Worm (Caenorhabditis elegans) whole organism, L3 larva: ENCODE data around the gene chpf-1.

Source experiments
- ZK546.5 ChIP-seq: sonication (generic microtip); optimal IDR thresholded peaks from 2 replicates; lab custom pipeline; 2017; ENCODE audit warnings: missing biosample characterization, missing genetic modification characterization
- aly-2 ChIP-seq: fragments of 150-350 bp; optimal IDR thresholded peaks from 2 replicates; lab custom pipeline; 2014; ENCODE audit warnings: missing biosample characterization, missing genetic modification characterization
- ama-1 ChIP-seq: fragments of 150-350 bp; optimal IDR thresholded peaks from 2 replicates; lab custom pipeline; 2018
- ceh-16 ChIP-seq: sonication (generic microtip); optimal IDR thresholded peaks from 2 replicates; lab custom pipeline; 2017; ENCODE audit warnings: missing biosample characterization, missing genetic modification characterization
- ceh-28 ChIP-seq: fragments of 150-350 bp; optimal IDR thresholded peaks from 2 replicates; lab custom pipeline; 2014; ENCODE audit warnings: missing biosample characterization, missing genetic modification reagents, missing genetic modification characterization
- ceh-9 ChIP-seq: sonication (generic microtip); optimal IDR thresholded peaks from 2 replicates; lab custom pipeline; 2018; ENCODE audit warnings: missing biosample characterization, missing genetic modification characterization
- daf-12 ChIP-seq: fragments of 150-350 bp; optimal IDR thresholded peaks from 2 replicates; lab custom pipeline; 2014; ENCODE audit warnings: missing biosample characterization, missing genetic modification reagents, missing genetic modification characterization
- egl-5 ChIP-seq: fragments of 150-350 bp; optimal IDR thresholded peaks from 2 replicates; lab custom pipeline; 2017; ENCODE audit warnings: missing biosample characterization, missing genetic modification reagents, missing genetic modification characterization, inconsistent platforms
- elt-1 ChIP-seq: fragments of 150-350 bp; optimal IDR thresholded peaks from 2 replicates; lab custom pipeline; 2014; ENCODE audit warnings: missing biosample characterization, missing genetic modification characterization
- elt-2 ChIP-seq: sonication (generic microtip); optimal IDR thresholded peaks from 2 replicates; lab custom pipeline; 2016; ENCODE audit warnings: missing genetic modification reagents, mild to moderate bottlenecking, missing genetic modification characterization, missing compliant biosample characterization
- elt-3 ChIP-seq, 3 experiments: fragments of 150-350 bp in 1 of 3; sonication (generic microtip) in 2 of 3; optimal IDR thresholded peaks; 2 replicates in 2 of 3; 4 replicates in 1 of 3; lab custom pipeline; 2014 to 2017; ENCODE audit warnings: missing biosample characterization in 3 of 3, missing genetic modification characterization in 3 of 3
- eor-1 ChIP-seq, 2 experiments: fragments of 150-350 bp; optimal IDR thresholded peaks; 2 replicates each; lab custom pipeline; 2014 to 2018; ENCODE audit warnings: missing biosample characterization in 2 of 2, missing genetic modification characterization in 2 of 2
- fkh-10 ChIP-seq: sonication (generic microtip); optimal IDR thresholded peaks from 2 replicates; lab custom pipeline; 2017; ENCODE audit warnings: missing biosample characterization, missing genetic modification reagents, missing genetic modification characterization
- fkh-2 ChIP-seq: fragments of 150-350 bp; optimal IDR thresholded peaks from 2 replicates; lab custom pipeline; 2014; ENCODE audit warnings: missing biosample characterization, missing genetic modification reagents, missing genetic modification characterization
- hmg-11 ChIP-seq: sonication (generic microtip); optimal IDR thresholded peaks from 2 replicates; lab custom pipeline; 2016; ENCODE audit warnings: missing genetic modification characterization, missing compliant biosample characterization
- jun-1 ChIP-seq: fragments of 150-350 bp; optimal IDR thresholded peaks from 2 replicates; lab custom pipeline; 2014; ENCODE audit warnings: missing biosample characterization, missing genetic modification reagents, missing genetic modification characterization
- lin-15B ChIP-seq: fragments of 150-350 bp; optimal IDR thresholded peaks from 2 replicates; lab custom pipeline; 2014; ENCODE audit warnings: missing biosample characterization, missing genetic modification characterization
- lin-39 ChIP-seq: fragments of 150-350 bp; optimal IDR thresholded peaks from 2 replicates; lab custom pipeline; 2018; ENCODE audit warnings: missing biosample characterization, missing genetic modification reagents, missing genetic modification characterization
- lsy-12 ChIP-seq: sonication (generic microtip); optimal IDR thresholded peaks from 2 replicates; lab custom pipeline; 2016; ENCODE audit warnings: mild to moderate bottlenecking, missing genetic modification characterization, missing compliant biosample characterization
- mdl-1 ChIP-seq: fragments of 150-350 bp; optimal IDR thresholded peaks from 2 replicates; lab custom pipeline; 2014; ENCODE audit warnings: missing biosample characterization, missing genetic modification characterization
- mml-1 ChIP-seq: fragments of 150-350 bp; sonication (generic microtip); optimal IDR thresholded peaks from 3 replicates; lab custom pipeline; 2014; ENCODE audit warnings: missing biosample characterization, missing genetic modification characterization
- nhr-12 ChIP-seq: fragments of 150-350 bp; optimal IDR thresholded peaks from 2 replicates; lab custom pipeline; 2014; ENCODE audit warnings: missing biosample characterization, missing genetic modification characterization
- nhr-23 ChIP-seq: fragments of 150-350 bp; optimal IDR thresholded peaks from 2 replicates; lab custom pipeline; 2014; ENCODE audit warnings: missing biosample characterization, missing genetic modification reagents, missing genetic modification characterization
- nhr-237 ChIP-seq: fragments of 150-350 bp; optimal IDR thresholded peaks from 2 replicates; lab custom pipeline; 2014; ENCODE audit warnings: missing biosample characterization, missing genetic modification characterization
- nhr-28 ChIP-seq: fragments of 150-350 bp; optimal IDR thresholded peaks from 2 replicates; lab custom pipeline; 2014; ENCODE audit warnings: missing biosample characterization, missing genetic modification characterization
- nhr-43 ChIP-seq: sonication (generic microtip); optimal IDR thresholded peaks from 2 replicates; lab custom pipeline; 2016; ENCODE audit warnings: mild to moderate bottlenecking, missing genetic modification characterization, missing compliant biosample characterization; ENCODE audit not compliant: poor library complexity, severe bottlenecking
- nhr-67 ChIP-seq: fragments of 150-350 bp; optimal IDR thresholded peaks from 2 replicates; lab custom pipeline; 2014; ENCODE audit warnings: missing biosample characterization, missing genetic modification characterization
- nhr-76 ChIP-seq: fragments of 150-350 bp; sonication (generic microtip); optimal IDR thresholded peaks from 5 replicates; lab custom pipeline; 2014; ENCODE audit warnings: missing biosample characterization, missing genetic modification characterization
- pha-4 ChIP-seq: fragments of 150-350 bp; optimal IDR thresholded peaks from 2 replicates; lab custom pipeline; 2014; ENCODE audit warnings: missing biosample characterization, missing genetic modification reagents, missing genetic modification characterization
- pqm-1 ChIP-seq: fragments of 150-350 bp; optimal IDR thresholded peaks from 2 replicates; lab custom pipeline; 2017; ENCODE audit warnings: missing biosample characterization, missing genetic modification characterization, inconsistent platforms
- sea-2 ChIP-seq: fragments of 150-350 bp; sonication (generic microtip); optimal IDR thresholded peaks from 4 replicates; lab custom pipeline; 2014; ENCODE audit warnings: missing biosample characterization, missing genetic modification reagents, missing genetic modification characterization
- skn-1 ChIP-seq: fragments of 150-350 bp; optimal IDR thresholded peaks from 2 replicates; lab custom pipeline; 2014; ENCODE audit warnings: missing biosample characterization, missing genetic modification characterization
- snpc-4 ChIP-seq: fragments of 150-350 bp; optimal IDR thresholded peaks from 2 replicates; lab custom pipeline; 2014; ENCODE audit warnings: missing biosample characterization, missing genetic modification characterization
- unc-39 ChIP-seq: sonication (generic microtip); optimal IDR thresholded peaks from 4 replicates; lab custom pipeline; 2017; ENCODE audit warnings: missing biosample characterization, missing genetic modification characterization
- unc-62 ChIP-seq: fragments of 150-350 bp; sonication (generic microtip); optimal IDR thresholded peaks from 4 replicates; lab custom pipeline; 2014; ENCODE audit warnings: missing biosample characterization, missing genetic modification reagents, missing genetic modification characterization
- zag-1 ChIP-seq: fragments of 150-350 bp; optimal IDR thresholded peaks from 2 replicates; lab custom pipeline; 2014; ENCODE audit warnings: missing biosample characterization, missing genetic modification characterization
- ztf-11 ChIP-seq: fragments of 150-350 bp; optimal IDR thresholded peaks from 2 replicates; lab custom pipeline; 2014; ENCODE audit warnings: missing biosample characterization, missing genetic modification characterization
- ztf-4 ChIP-seq: fragments of 150-350 bp; optimal IDR thresholded peaks from 2 replicates; lab custom pipeline; 2014; ENCODE audit warnings: missing biosample characterization, missing genetic modification characterization

Gene chpf-1

DNA sequence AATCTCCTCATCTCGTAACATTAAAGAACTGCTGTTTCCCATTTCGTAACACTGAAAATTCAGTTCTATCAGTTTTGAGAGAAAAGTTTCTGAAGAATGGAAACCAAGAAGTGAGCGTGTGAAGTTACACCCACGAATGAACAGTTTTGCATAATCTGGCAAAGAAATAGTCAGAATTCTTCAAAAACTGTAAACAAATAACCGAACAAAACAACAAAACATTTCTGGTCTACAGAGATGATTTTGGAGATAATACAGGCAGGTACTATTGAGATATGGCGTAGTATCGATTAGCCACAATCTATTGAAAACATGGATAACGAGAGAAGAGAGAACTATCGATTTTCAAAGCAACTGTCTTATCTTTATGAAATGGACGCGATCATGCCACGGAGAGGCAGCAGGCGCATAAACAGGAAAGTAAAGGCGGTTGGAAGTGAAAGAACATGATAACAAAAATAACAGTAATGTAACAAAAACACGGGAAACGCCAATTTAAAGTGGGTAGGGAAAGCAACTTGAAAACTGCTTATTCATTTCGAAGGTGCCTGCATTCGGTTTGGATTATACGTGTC lies at the start of gene chpf-1:
chpf-1 (minus strand) TSS at position 51 of the 575 bp plus-strand sequence.
- peak in 1 of 3 experiments; percentile 14 for TF ChIP-seq elt-3 (tag; optimal IDR thresholded peaks at IDR 0.05; lab: Kevin White, UChicago)
- no peak for TF ChIP-seq nhr-28 (tag; lab: Kevin White, UChicago)
- TF ChIP-seq daf-12 (tag; lab: Kevin White, UChicago), result no peak
- no peak for TF ChIP-seq lsy-12 (tag; lab: Kevin White, UChicago)
- no peak for TF ChIP-seq nhr-12 (tag; lab: Kevin White, UChicago)
- TF ChIP-seq lin-15B, result no peak
- TF ChIP-seq skn-1, result no peak
- no peak for TF ChIP-seq ztf-11 (tag; lab: Kevin White, UChicago)
- no peak for TF ChIP-seq unc-62
- TF ChIP-seq ceh-28, result peak; percentile 86
- peak; percentile 34 for TF ChIP-seq nhr-43 (tag; lab: Kevin White, UChicago)
- TF ChIP-seq pha-4 (tag; lab: Kevin White, UChicago), result no peak
- TF ChIP-seq pqm-1, result peak; percentile 91
- TF ChIP-seq nhr-76 (tag; lab: Kevin White, UChicago), result no peak
- no peak for TF ChIP-seq unc-39 (tag; lab: Kevin White, UChicago)
- TF ChIP-seq ceh-9, result no peak
- TF ChIP-seq snpc-4 (tag; lab: Kevin White, UChicago), result peak; percentile 41
- no peak for TF ChIP-seq sea-2 (GFP tag; lab: Kevin White, UChicago)
- TF ChIP-seq elt-1 (tag; lab: Kevin White, UChicago), result no peak
- no peak for TF ChIP-seq lin-39 (tag; lab: Kevin White, UChicago)
- TF ChIP-seq ceh-16 (tag; lab: Kevin White, UChicago), result no peak
- TF ChIP-seq aly-2 (tag; lab: Kevin White, UChicago), result no peak
- TF ChIP-seq fkh-10, result no peak
- TF ChIP-seq mdl-1 (tag; lab: Kevin White, UChicago), result no peak
- no peak for TF ChIP-seq ztf-4
- TF ChIP-seq nhr-237 (tag; lab: Kevin White, UChicago), result no peak
- TF ChIP-seq nhr-67 (tag; lab: Kevin White, UChicago), result no peak
- peak; percentile 77 for TF ChIP-seq elt-2 (tag; lab: Kevin White, UChicago)
- peak; percentile 42 for TF ChIP-seq nhr-23 (tag; lab: Kevin White, UChicago)
- no peak for TF ChIP-seq ZK546.5 (tag; lab: Kevin White, UChicago)
- TF ChIP-seq fkh-2 (tag; lab: Kevin White, UChicago), result no peak
- TF ChIP-seq, all 47 proteins: peak for 7

DNA sequence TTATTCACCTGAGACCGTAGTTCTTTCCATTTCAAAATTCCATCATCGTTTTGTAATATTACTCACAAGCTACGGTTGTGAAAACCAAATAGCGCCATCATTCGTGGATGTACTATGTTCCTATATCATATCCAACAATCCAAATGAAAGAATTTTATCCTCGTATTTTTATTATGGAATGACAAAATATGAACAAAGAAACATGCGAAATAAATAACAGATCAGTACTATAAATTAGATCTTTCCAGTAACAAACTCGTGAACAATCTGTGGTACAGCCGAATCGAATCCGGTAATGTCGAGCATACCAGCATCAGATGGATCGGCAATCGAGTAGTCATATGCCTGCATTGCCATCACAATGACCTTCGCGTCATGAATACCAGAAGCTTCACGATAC lies 49.4 kb upstream of the chpf-1 start:
- TF ChIP-seq ama-1 (lab: Kevin White, UChicago), result peak; percentile 53
- no peak for TF ChIP-seq unc-39 (tag; lab: Kevin White, UChicago)
- no peak for TF ChIP-seq pqm-1
- TF ChIP-seq jun-1 (tag; lab: Kevin White, UChicago), result no peak
- no peak for TF ChIP-seq mml-1 (tag; lab: Kevin White, UChicago)

DNA sequence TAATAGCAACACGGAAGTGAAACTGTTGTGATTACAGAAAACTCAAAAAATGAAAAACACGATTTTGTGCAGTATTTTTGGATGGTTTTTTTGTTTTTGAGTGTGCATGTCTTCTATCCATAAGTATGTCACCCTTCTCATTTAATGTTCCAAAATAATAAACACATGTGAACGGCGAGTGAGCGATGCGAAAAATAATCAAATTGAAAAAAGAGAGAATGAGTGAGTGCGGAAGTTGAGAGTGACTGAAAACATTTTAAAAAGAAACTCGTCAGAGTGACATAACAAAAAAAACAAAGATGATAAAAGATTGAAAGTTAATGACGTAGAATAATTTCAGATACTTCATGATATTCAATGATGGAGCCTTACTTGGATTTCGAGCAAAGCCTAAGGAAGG lies 46.2 kb upstream of the chpf-1 start:
- TF ChIP-seq ztf-4 (no peak), eor-1 (tag; optimal IDR thresholded peaks at IDR 0.05; lab: Kevin White, UChicago) (no peak), aly-2 (tag; lab: Kevin White, UChicago) (no peak), zag-1 (tag; lab: Kevin White, UChicago) (no peak), nhr-12 (tag; lab: Kevin White, UChicago) (no peak)

DNA sequence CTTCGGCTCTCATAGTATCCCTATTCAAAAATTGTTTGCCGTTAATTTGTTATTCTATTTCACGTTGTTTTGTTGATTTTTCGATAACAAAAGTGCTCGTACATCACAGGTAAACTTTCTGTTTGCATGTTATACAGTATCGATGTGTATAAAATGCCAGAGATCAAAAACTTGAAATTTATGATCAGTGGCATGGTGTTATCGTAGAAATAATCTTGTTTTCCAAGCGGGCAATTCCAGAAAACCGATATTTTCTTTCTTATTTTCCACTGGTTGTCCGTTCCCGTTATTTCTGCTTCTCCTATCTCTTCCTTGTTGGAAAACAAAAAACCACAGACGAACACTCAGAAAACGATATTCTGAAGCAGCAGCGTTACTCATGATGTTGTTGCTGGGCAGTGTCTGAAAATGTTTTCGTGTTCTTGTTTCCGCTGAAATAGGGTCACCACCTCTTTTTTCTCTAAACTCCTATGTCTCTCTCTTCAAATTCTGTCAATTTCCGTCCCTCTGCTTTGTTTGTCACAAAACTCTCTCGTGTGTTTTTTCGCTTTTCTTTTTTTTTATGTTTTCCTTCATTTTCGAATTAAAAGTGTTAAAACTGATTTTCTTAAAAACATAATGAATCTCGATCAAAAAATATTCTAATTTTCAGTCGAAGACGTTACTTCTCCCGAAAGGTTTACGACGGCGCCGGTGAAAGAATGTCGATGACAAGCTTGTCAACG lies 45.1 kb upstream of the chpf-1 start, which contains the start of gene akt-1:
akt-1 (plus strand) TSS at position 651 of the 725 bp plus-strand sequence.
- TF ChIP-seq elt-2 (tag; lab: Kevin White, UChicago), result peak; percentile 17
- TF ChIP-seq pqm-1, result peak; percentile 77
- TF ChIP-seq hmg-11 (tag; lab: Kevin White, UChicago), result peak; percentile 4
- TF ChIP-seq zag-1 (tag; lab: Kevin White, UChicago), result no peak
- TF ChIP-seq unc-62, result no peak
- no peak for TF ChIP-seq egl-5 (tag; lab: Kevin White, UChicago)
- TF ChIP-seq pha-4 (tag; lab: Kevin White, UChicago), result peak; percentile 1
